Worm (Caenorhabditis elegans) whole organism, young adult: ENCODE data around the gene npax-4.
A peak's percentile ranks its signal among the peaks of the same experiment; 100 is the strongest.

ENCODE experiments used
- B0019.2 ChIP-seq: fragments of 200-800 bp; sonication (Bioruptor generic); conservative IDR thresholded peaks from 2 replicates; pipeline ENCODE4 v1.3.6; 2022; ENCODE audit warnings: missing genetic modification reagents, missing genetic modification characterization, missing compliant biosample characterization
- B0261.1 ChIP-seq: sonication (generic microtip); optimal IDR thresholded peaks from 2 replicates; lab custom pipeline; 2016; ENCODE audit warnings: mild to moderate bottlenecking, missing genetic modification characterization, moderate library complexity, missing compliant biosample characterization
- B0336.3 ChIP-seq: fragments of 200-800 bp; sonication (Bioruptor generic); IDR thresholded peaks from 2 replicates; pipeline ENCODE4 v1.3.6; 2022; ENCODE audit warnings: missing genetic modification characterization, missing compliant biosample characterization
- C06A6.2 ChIP-seq: fragments of 200-800 bp; sonication (Bioruptor generic); conservative IDR thresholded peaks from 2 replicates; pipeline ENCODE4 v1.3.6; 2022; ENCODE audit warnings: missing genetic modification characterization, missing compliant biosample characterization
- F10E7.11 ChIP-seq: sonication (generic microtip); optimal IDR thresholded peaks from 2 replicates; lab custom pipeline; 2017; ENCODE audit warnings: mild to moderate bottlenecking, missing genetic modification characterization, moderate library complexity, missing compliant biosample characterization
- F23B12.7 ChIP-seq: sonication (generic microtip); optimal IDR thresholded peaks from 2 replicates; lab custom pipeline; 2017; ENCODE audit warnings: missing genetic modification characterization, mild to moderate bottlenecking, missing compliant biosample characterization, antibody characterized with exemption, moderate library complexity; ENCODE audit not compliant: insufficient read depth
- F37B4.10 ChIP-seq: fragments of 200-800 bp; sonication (Bioruptor generic); IDR thresholded peaks from 2 replicates; pipeline ENCODE4 v1.3.6; 2022; ENCODE audit warnings: missing genetic modification characterization, missing compliant biosample characterization
- K12H6.12 ChIP-seq: fragments of 200-800 bp; sonication (Bioruptor generic); optimal IDR thresholded peaks from 2 replicates; lab custom pipeline; 2018; ENCODE audit warnings: mild to moderate bottlenecking, missing genetic modification characterization, missing compliant biosample characterization
- T26A5.8 ChIP-seq: sonication (generic microtip); optimal IDR thresholded peaks from 2 replicates; lab custom pipeline; 2016; ENCODE audit warnings: missing genetic modification characterization, missing compliant biosample characterization
- Y53F4B.3 ChIP-seq: fragments of 200-800 bp; sonication (Bioruptor generic); IDR thresholded peaks from 2 replicates; pipeline ENCODE4 v1.3.6; 2022; ENCODE audit warnings: missing genetic modification reagents, missing genetic modification characterization, missing compliant biosample characterization
- Y53G8AR.9 ChIP-seq: fragments of 200-800 bp; sonication (Bioruptor generic); conservative IDR thresholded peaks from 2 replicates; pipeline ENCODE4 v1.3.6; 2022; ENCODE audit warnings: missing genetic modification reagents, missing genetic modification characterization, missing compliant biosample characterization
- ama-1 ChIP-seq, 3 experiments: fragments of 150-350 bp in 1 of 3; sonication (generic microtip) in 2 of 3; optimal IDR thresholded peaks; 2 replicates each; lab custom pipeline; 2014 to 2018; ENCODE audit warnings: missing biosample characterization in 2 of 3, missing genetic modification characterization in 2 of 3, missing genetic modification reagents in 2 of 3
- atf-7 ChIP-seq: sonication (generic microtip); optimal IDR thresholded peaks from 2 replicates; lab custom pipeline; 2017; ENCODE audit warnings: mild to moderate bottlenecking, missing genetic modification characterization, missing compliant biosample characterization
- attf-3 ChIP-seq: fragments of 200-800 bp; sonication (Bioruptor generic); conservative IDR thresholded peaks from 2 replicates; pipeline ENCODE4 v1.3.6; 2022; ENCODE audit warnings: missing genetic modification reagents, missing genetic modification characterization, missing compliant biosample characterization
- ceh-40 ChIP-seq: fragments of 200-800 bp; sonication (Bioruptor generic); IDR thresholded peaks from 2 replicates; pipeline ENCODE4 v1.3.6; 2022; ENCODE audit warnings: missing genetic modification characterization, missing compliant biosample characterization
- ceh-58 ChIP-seq: fragments of 200-800 bp; sonication (Bioruptor generic); IDR thresholded peaks from 2 replicates; pipeline ENCODE4 v1.3.6; 2022; ENCODE audit warnings: missing genetic modification characterization, missing compliant biosample characterization
- chd-7 ChIP-seq: sonication (generic microtip); optimal IDR thresholded peaks from 2 replicates; lab custom pipeline; 2016; ENCODE audit warnings: mild to moderate bottlenecking, missing genetic modification characterization, moderate library complexity, missing compliant biosample characterization
- die-1 ChIP-seq: sonication (generic microtip); optimal IDR thresholded peaks from 2 replicates; lab custom pipeline; 2016; ENCODE audit warnings: missing genotype, mild to moderate bottlenecking, missing genetic modification characterization, missing compliant biosample characterization
- dox-1 ChIP-seq: fragments of 200-800 bp; sonication (Bioruptor generic); IDR thresholded peaks from 2 replicates; pipeline ENCODE4 v1.3.6; 2022; ENCODE audit warnings: missing genetic modification reagents, missing genetic modification characterization, missing compliant biosample characterization
- egl-18 ChIP-seq: fragments of 200-800 bp; sonication (Bioruptor generic); IDR thresholded peaks from 2 replicates; pipeline ENCODE4 v1.3.6; 2022; ENCODE audit warnings: missing genetic modification reagents, missing genetic modification characterization, missing compliant biosample characterization
- ekl-4 ChIP-seq: fragments of 200-800 bp; sonication (Bioruptor generic); IDR thresholded peaks from 2 replicates; pipeline ENCODE4 v1.3.6; 2022; ENCODE audit warnings: missing genetic modification reagents, missing genetic modification characterization, missing compliant biosample characterization
- ets-4 ChIP-seq: fragments of 200-800 bp; sonication (Bioruptor generic); optimal IDR thresholded peaks from 2 replicates; lab custom pipeline; 2018; ENCODE audit warnings: mild to moderate bottlenecking, missing genetic modification characterization, missing compliant biosample characterization
- fkh-3 ChIP-seq: sonication (generic microtip); optimal IDR thresholded peaks from 2 replicates; lab custom pipeline; 2016; ENCODE audit warnings: mild to moderate bottlenecking, missing genetic modification characterization, missing compliant biosample characterization
- hmg-20 ChIP-seq: fragments of 200-800 bp; sonication (Bioruptor generic); IDR thresholded peaks from 2 replicates; pipeline ENCODE4 v1.3.6; 2022; ENCODE audit warnings: missing genetic modification reagents, missing genetic modification characterization, missing compliant biosample characterization
- let-526 ChIP-seq: fragments of 200-800 bp; sonication (Bioruptor generic); IDR thresholded peaks from 2 replicates; pipeline ENCODE4 v1.3.6; 2022; ENCODE audit warnings: missing genetic modification reagents, missing genetic modification characterization, missing compliant biosample characterization
- let-607 ChIP-seq, 2 experiments: fragments of 200-800 bp in 1 of 2; sonication (Bioruptor generic) in 1 of 2; sonication (generic microtip) in 1 of 2; optimal IDR thresholded peaks; 2 replicates each; lab custom pipeline; 2016 to 2018; ENCODE audit warnings: mild to moderate bottlenecking in 2 of 2, missing compliant biosample characterization in 2 of 2, missing genetic modification characterization in 2 of 2, moderate library complexity in 2 of 2, missing genotype in 1 of 2
- lin-40 ChIP-seq: sonication (generic microtip); optimal IDR thresholded peaks from 2 replicates; lab custom pipeline; 2016; ENCODE audit warnings: missing genetic modification characterization, mild to moderate bottlenecking, missing compliant biosample characterization, missing genotype, missing genetic modification reagents
- lsy-27 ChIP-seq: sonication (generic microtip); optimal IDR thresholded peaks from 2 replicates; lab custom pipeline; 2017; ENCODE audit warnings: missing genetic modification characterization, mild to moderate bottlenecking, missing compliant biosample characterization, antibody characterized with exemption, missing genotype, borderline replicate concordance; ENCODE audit not compliant: insufficient read depth
- nfya-1 ChIP-seq: sonication (generic microtip); optimal IDR thresholded peaks from 2 replicates; lab custom pipeline; 2017; ENCODE audit warnings: antibody characterized with exemption, missing compliant biosample characterization, missing genetic modification characterization, borderline replicate concordance; ENCODE audit not compliant: insufficient read depth
- nhr-179 ChIP-seq: sonication (generic microtip); optimal IDR thresholded peaks from 2 replicates; lab custom pipeline; 2016; ENCODE audit warnings: mild to moderate bottlenecking, missing genetic modification characterization, missing compliant biosample characterization
- nhr-27 ChIP-seq: fragments of 200-800 bp; sonication (Bioruptor generic); optimal IDR thresholded peaks from 2 replicates; lab custom pipeline; 2018; ENCODE audit warnings: mild to moderate bottlenecking, missing genetic modification characterization, moderate library complexity, missing compliant biosample characterization
- nhr-90 ChIP-seq: sonication (generic microtip); optimal IDR thresholded peaks from 2 replicates; lab custom pipeline; 2016; ENCODE audit warnings: missing genotype, mild to moderate bottlenecking, missing genetic modification characterization, missing compliant biosample characterization
- pha-4 ChIP-seq: fragments of 150-350 bp; sonication (generic microtip); optimal IDR thresholded peaks from 2 replicates; lab custom pipeline; 2014; ENCODE audit warnings: missing biosample characterization, missing genetic modification reagents, missing genetic modification characterization
- repo-1 ChIP-seq: sonication (generic microtip); optimal IDR thresholded peaks from 2 replicates; lab custom pipeline; 2017; ENCODE audit warnings: mild to moderate bottlenecking, missing genetic modification characterization, missing compliant biosample characterization
- snpc-1.3 ChIP-seq: sonication (generic microtip); optimal IDR thresholded peaks from 2 replicates; lab custom pipeline; 2017; ENCODE audit warnings: missing genetic modification characterization, mild to moderate bottlenecking, missing compliant biosample characterization, antibody characterized with exemption, moderate library complexity, missing genotype, missing genetic modification reagents; ENCODE audit not compliant: insufficient read depth
- sptf-2 ChIP-seq: fragments of 200-800 bp; sonication (Bioruptor generic); optimal IDR thresholded peaks from 2 replicates; lab custom pipeline; 2018; ENCODE audit warnings: mild to moderate bottlenecking, missing genetic modification characterization, missing compliant biosample characterization
- tlf-1 ChIP-seq: fragments of 200-800 bp; sonication (Bioruptor generic); optimal IDR thresholded peaks from 2 replicates; lab custom pipeline; 2018; ENCODE audit warnings: mild to moderate bottlenecking, missing genetic modification characterization, missing compliant biosample characterization
- unc-130 ChIP-seq: sonication (generic microtip); optimal IDR thresholded peaks from 2 replicates; lab custom pipeline; 2016; ENCODE audit warnings: missing genetic modification reagents, missing genetic modification characterization, missing compliant biosample characterization
- ztf-6 ChIP-seq: fragments of 200-800 bp; sonication (Bioruptor generic); IDR thresholded peaks from 2 replicates; pipeline ENCODE4 v1.3.6; 2022; ENCODE audit warnings: missing genetic modification reagents, missing genetic modification characterization, missing compliant biosample characterization

npax-4 gene

DNA sequence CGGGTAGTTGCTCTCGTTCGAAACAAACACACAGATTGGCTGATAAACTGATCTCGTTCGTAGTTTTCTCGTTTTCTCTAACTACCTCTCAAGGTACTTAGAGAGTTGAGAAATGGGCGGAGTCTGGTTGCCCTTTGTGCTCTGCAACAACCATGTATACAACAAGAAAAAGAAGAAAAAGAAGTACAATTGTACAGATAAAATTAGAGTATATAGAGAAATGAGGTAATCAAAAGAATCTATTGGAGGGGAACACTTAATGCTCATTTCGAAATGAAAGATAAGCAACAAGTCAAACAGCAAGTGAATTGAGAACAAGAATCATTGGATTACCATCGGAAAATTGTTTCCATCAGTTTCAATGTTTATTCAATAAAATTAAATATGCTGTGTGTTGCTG lies 14.4 kb downstream of the npax-4 start, which contains the start of gene C09G9.1:
Gene C09G9.1, minus strand, starts transcription at position 143 of the 400 bp plus-strand sequence.
- TF ChIP-seq pha-4, result peak; percentile 10
- TF ChIP-seq repo-1 (tag; lab: Kevin White, UChicago), result no peak

DNA sequence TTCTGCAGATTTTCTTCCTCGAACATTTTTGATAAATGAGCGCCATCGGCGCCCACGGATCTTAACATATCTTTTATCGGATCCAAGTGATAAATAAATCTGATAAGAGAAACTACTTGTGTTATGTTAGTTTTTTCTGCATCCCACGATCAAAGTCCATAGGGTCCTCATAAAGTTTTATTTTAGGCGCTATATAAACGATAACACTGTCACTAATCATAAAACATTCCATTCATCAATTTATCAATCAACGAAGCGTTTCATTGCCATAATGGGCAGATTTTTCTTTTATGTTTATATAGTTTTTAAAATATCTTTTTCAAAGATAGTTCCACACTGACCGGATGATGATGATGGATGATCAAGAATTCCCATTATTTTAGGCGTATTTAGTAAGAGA lies 15.0 kb downstream of the npax-4 start:
- TF ChIP-seq ztf-6 (GFP tag; lab: Robert Waterston, UW) (no peak), chd-7 (tag; lab: Kevin White, UChicago) (no peak), egl-18 (GFP tag; lab: Robert Waterston, UW) (no peak), F37B4.10 (GFP tag; lab: Robert Waterston, UW) (no peak), hmg-20 (GFP tag; lab: Robert Waterston, UW) (no peak)

DNA sequence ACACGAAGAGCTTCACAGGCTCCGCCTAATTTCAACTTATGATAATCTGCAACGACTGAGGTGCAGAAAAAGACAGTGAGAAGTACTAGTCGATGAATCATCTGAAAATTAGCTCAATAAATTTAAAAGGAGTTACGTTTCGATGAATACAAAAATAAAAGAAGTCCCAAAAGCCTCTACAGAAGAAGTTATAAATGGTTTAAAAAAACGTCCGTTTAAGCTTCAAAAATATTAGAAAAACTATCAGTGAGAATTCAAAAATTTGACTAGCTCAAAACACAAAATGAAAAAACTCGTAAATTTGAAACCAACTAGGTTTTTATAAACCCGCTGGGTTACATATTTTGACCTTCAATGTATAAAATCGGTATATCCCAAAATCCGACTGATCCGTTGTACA lies 23.7 kb downstream of the npax-4 start, which contains the start of gene T11B7.5:
Gene T11B7.5, minus strand, starts transcription at position 101 of the 400 bp plus-strand sequence.
- TF ChIP-seq atf-7 (tag; lab: Kevin White, UChicago) (no peak), Y53G8AR.9 (GFP tag; lab: Robert Waterston, UW) (no peak), die-1 (tag; lab: Kevin White, UChicago) (no peak), lsy-27 (tag; lab: Kevin White, UChicago) (no peak), let-607 (tag; optimal IDR thresholded peaks at IDR 0.05; lab: Kevin White, UChicago) (no peak), lin-40 (no peak), Y53F4B.3 (GFP tag; lab: Robert Waterston, UW) (no peak), F10E7.11 (tag; lab: Kevin White, UChicago) (no peak), ekl-4 (GFP tag; lab: Robert Waterston, UW) (no peak), nhr-179 (no peak), unc-130 (GFP tag; lab: Kevin White, UChicago) (no peak), B0019.2 (GFP tag; lab: Robert Waterston, UW) (no peak), F23B12.7 (tag; lab: Kevin White, UChicago) (no peak), T26A5.8 (tag; lab: Kevin White, UChicago) (no peak), nhr-27 (tag; lab: Kevin White, UChicago) (no peak), ets-4 (GFP tag; lab: Kevin White, UChicago) (no peak), attf-3 (GFP tag; lab: Robert Waterston, UW) (no peak), dox-1 (GFP tag; lab: Robert Waterston, UW) (no peak)

DNA sequence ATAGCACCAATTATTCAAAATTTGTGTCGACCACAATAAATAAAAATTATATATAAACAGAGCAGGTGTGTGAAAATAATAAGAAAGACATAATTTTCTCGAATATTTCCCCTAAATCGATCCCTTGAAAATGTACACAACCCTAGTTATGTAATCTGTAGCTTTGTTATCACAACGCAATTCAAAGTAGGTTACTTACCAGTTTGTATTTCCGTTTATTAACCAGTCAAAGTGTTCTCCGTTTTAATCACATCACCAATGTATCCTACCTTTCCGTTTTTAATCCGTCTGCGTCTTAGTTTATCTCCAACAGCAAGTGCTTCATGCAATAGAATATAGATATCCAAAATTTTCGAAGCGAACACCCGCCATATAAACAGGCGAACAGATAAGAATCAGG lies 26.4 kb downstream of the npax-4 start:
- no peak for TF ChIP-seq tlf-1
- TF ChIP-seq, all 124 proteins: peak for 0

DNA sequence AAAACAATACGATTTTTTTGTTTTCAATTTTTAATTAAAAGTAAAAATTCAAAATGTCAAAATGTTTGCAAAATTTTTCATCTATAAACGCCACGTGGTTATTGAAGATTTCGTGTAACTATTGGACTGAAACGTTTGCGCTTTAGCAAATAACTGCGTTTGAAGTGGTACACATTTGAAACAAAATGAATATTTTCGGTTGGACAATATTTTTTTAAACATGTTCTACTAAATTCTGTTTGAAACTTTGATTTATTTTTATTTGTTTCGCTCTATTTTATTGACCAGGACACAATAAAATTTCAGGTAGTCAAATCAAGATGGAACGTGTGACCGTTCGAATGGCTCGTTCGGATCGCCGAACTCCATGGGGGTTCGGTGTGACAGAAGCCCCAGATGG lies 27.5 kb downstream of the npax-4 start, which contains the start of gene alp-1:
Gene alp-1, plus strand, starts transcription at position 301 of the 400 bp plus-strand sequence.
- TF ChIP-seq K12H6.12 (tag; lab: Kevin White, UChicago), result no peak
- TF ChIP-seq ama-1 (optimal IDR thresholded peaks at IDR 0.05; lab: Kevin White, UChicago), result no peak
- TF ChIP-seq ama-1 (GFP tag; optimal IDR thresholded peaks at IDR 0.05; lab: Kevin White, UChicago), result no peak
- TF ChIP-seq ceh-58 (GFP tag; lab: Robert Waterston, UW), result no peak
- TF ChIP-seq sptf-2 (GFP tag; lab: Kevin White, UChicago), result no peak
- no peak for TF ChIP-seq nhr-90
- TF ChIP-seq fkh-3 (tag; lab: Kevin White, UChicago), result no peak
- TF ChIP-seq let-526 (GFP tag; lab: Robert Waterston, UW), result no peak
- TF ChIP-seq repo-1 (tag; lab: Kevin White, UChicago), result no peak
- TF ChIP-seq ceh-40 (GFP tag; lab: Robert Waterston, UW), result no peak
- no peak for TF ChIP-seq nfya-1
- no peak for TF ChIP-seq B0261.1 (tag; lab: Kevin White, UChicago)
- TF ChIP-seq C06A6.2 (GFP tag; lab: Robert Waterston, UW), result no peak
- no peak for TF ChIP-seq snpc-1.3 (tag; lab: Kevin White, UChicago)
- no peak for TF ChIP-seq B0336.3 (GFP tag; lab: Robert Waterston, UW)
- TF ChIP-seq, all 124 proteins: peak for 0
